Fruit fly (Drosophila melanogaster) whole organism, embryonic: ENCODE data around the gene CG32829.

Source experiments
- Aef1 ChIP-seq: fragments of 200-800 bp; sonication (Bioruptor generic); IDR thresholded peaks from 3 replicates; pipeline ENCODE4 v1.3.6; 2022; ENCODE audit warnings: missing biosample characterization, missing genetic modification characterization
- BtbVII ChIP-seq: fragments of 200-800 bp; sonication (Bioruptor generic); optimal IDR thresholded peaks from 3 replicates; lab custom pipeline; 2017; ENCODE audit warnings: missing biosample characterization, mild to moderate bottlenecking, missing genetic modification characterization
- CG10431 ChIP-seq: fragments of 200-800 bp; sonication (Bioruptor generic); optimal IDR thresholded peaks from 3 replicates; lab custom pipeline; 2018; ENCODE audit warnings: missing biosample characterization, mild to moderate bottlenecking, missing genetic modification characterization
- CG10462 ChIP-seq: fragments of 200-800 bp; sonication (Bioruptor generic); optimal IDR thresholded peaks from 2 replicates; lab custom pipeline; 2016; ENCODE audit warnings: missing biosample characterization, missing genetic modification characterization
- CG10654 ChIP-seq: fragments of 200-800 bp; sonication (Bioruptor generic); optimal IDR thresholded peaks from 2 replicates; lab custom pipeline; 2016; ENCODE audit warnings: missing biosample characterization, missing genetic modification characterization
- CG10979 ChIP-seq: fragments of 200-800 bp; sonication (Bioruptor generic); optimal IDR thresholded peaks from 2 replicates; lab custom pipeline; 2018; ENCODE audit warnings: missing biosample characterization, mild to moderate bottlenecking, missing genetic modification characterization, moderate library complexity
- CG1233 ChIP-seq: fragments of 200-800 bp; sonication (Bioruptor generic); optimal IDR thresholded peaks from 4 replicates; lab custom pipeline; 2018; ENCODE audit warnings: missing biosample characterization, mild to moderate bottlenecking, missing genetic modification characterization
- CG12769 ChIP-seq: fragments of 200-800 bp; sonication (Bioruptor generic); optimal IDR thresholded peaks from 2 replicates; lab custom pipeline; 2019; ENCODE audit warnings: missing biosample characterization, mild to moderate bottlenecking, missing genetic modification characterization, moderate library complexity
- CG15514 ChIP-seq: fragments of 200-800 bp; sonication (Bioruptor generic); optimal IDR thresholded peaks from 3 replicates; lab custom pipeline; 2017; ENCODE audit warnings: missing biosample characterization, missing genetic modification characterization, mild to moderate bottlenecking, moderate library complexity, missing genetic modification reagents
- CG15696 ChIP-seq: fragments of 200-800 bp; sonication (Bioruptor generic); optimal IDR thresholded peaks from 2 replicates; lab custom pipeline; 2019; ENCODE audit warnings: missing biosample characterization, mild to moderate bottlenecking, missing genetic modification characterization, moderate library complexity
- CG16779 ChIP-seq: fragments of 200-800 bp; sonication (Bioruptor generic); IDR thresholded peaks from 2 replicates; pipeline ENCODE4 v1.3.6; 2022; ENCODE audit warnings: missing biosample characterization, missing genetic modification characterization
- CG1792 ChIP-seq: fragments of 200-800 bp; sonication (Bioruptor generic); optimal IDR thresholded peaks from 2 replicates; lab custom pipeline; 2016; ENCODE audit warnings: missing biosample characterization, missing genetic modification characterization
- CG2202 ChIP-seq: fragments of 200-800 bp; sonication (Bioruptor generic); optimal IDR thresholded peaks from 2 replicates; lab custom pipeline; 2018; ENCODE audit warnings: missing biosample characterization, mild to moderate bottlenecking, missing genetic modification characterization
- CG3726 ChIP-seq: fragments of 200-800 bp; sonication (Bioruptor generic); IDR thresholded peaks from 3 replicates; pipeline ENCODE4, ENCODE4 v1.3.6; 2022; ENCODE audit warnings: missing biosample characterization, missing genetic modification characterization
- CG3838 ChIP-seq: fragments of 200-800 bp; sonication (Bioruptor generic); optimal IDR thresholded peaks from 3 replicates; lab custom pipeline; 2016; ENCODE audit warnings: missing biosample characterization, missing genetic modification characterization
- CG42726 ChIP-seq: fragments of 200-800 bp; sonication (Bioruptor generic); IDR thresholded peaks from 2 replicates; pipeline ENCODE4 v1.3.6; 2022; ENCODE audit warnings: missing biosample characterization, missing genetic modification characterization; ENCODE audit not compliant: partially characterized antibody
- CG4424 ChIP-seq: fragments of 200-800 bp; sonication (Bioruptor generic); optimal IDR thresholded peaks from 3 replicates; lab custom pipeline; 2016; ENCODE audit warnings: missing biosample characterization, missing genetic modification characterization
- CG6272 ChIP-seq: fragments of 200-800 bp; sonication (Bioruptor generic); IDR thresholded peaks from 2 replicates; pipeline ENCODE4 v1.3.6; 2022; ENCODE audit warnings: missing biosample characterization, missing genetic modification characterization
- CG6654 ChIP-seq: fragments of 200-800 bp; sonication (Bioruptor generic); optimal IDR thresholded peaks from 2 replicates; lab custom pipeline; 2017; ENCODE audit warnings: missing biosample characterization, mild to moderate bottlenecking, missing genetic modification characterization
- CG9215 ChIP-seq: fragments of 200-800 bp; sonication (Bioruptor generic); IDR thresholded peaks from 2 replicates; pipeline ENCODE4 v1.3.6; 2022; ENCODE audit warnings: missing biosample characterization, missing genetic modification characterization
- CkIIα-i1 ChIP-seq: fragments of 200-800 bp; sonication (Bioruptor generic); IDR thresholded peaks from 2 replicates; pipeline ENCODE4 v1.3.6; 2022; ENCODE audit warnings: missing biosample characterization, missing genetic modification characterization
- Dek ChIP-seq: fragments of 200-800 bp; sonication (Bioruptor generic); optimal IDR thresholded peaks from 3 replicates; lab custom pipeline; 2019; ENCODE audit warnings: missing biosample characterization, mild to moderate bottlenecking, missing genetic modification characterization, moderate library complexity
- Drgx ChIP-seq: fragments of 200-800 bp; sonication (Bioruptor generic); IDR thresholded peaks from 2 replicates; pipeline ENCODE4 v1.3.6; 2022; ENCODE audit warnings: missing biosample characterization, missing genetic modification characterization
- Ets65A ChIP-seq: fragments of 200-800 bp; sonication (Bioruptor generic); peaks from one replicate; lab custom pipeline; 2016; ENCODE audit warnings: missing biosample characterization, missing genetic modification characterization
- HLH4C ChIP-seq: fragments of 200-800 bp; sonication (Bioruptor generic); IDR thresholded peaks from 3 replicates; pipeline ENCODE4 v1.3.6; 2022; ENCODE audit warnings: missing biosample characterization, missing genetic modification characterization; ENCODE audit not compliant: partially characterized antibody
- HLH54F ChIP-seq: fragments of 200-800 bp; sonication (Bioruptor generic); optimal IDR thresholded peaks from 3 replicates; lab custom pipeline; 2016; ENCODE audit warnings: missing biosample characterization, missing genetic modification characterization
- HLHmδ ChIP-seq: fragments of 200-800 bp; sonication (Bioruptor generic); optimal IDR thresholded peaks from 2 replicates; lab custom pipeline; 2018; ENCODE audit warnings: missing biosample characterization, mild to moderate bottlenecking, missing genetic modification characterization, moderate library complexity
- Hmx ChIP-seq: fragments of 200-800 bp; sonication (Bioruptor generic); optimal IDR thresholded peaks from 2 replicates; lab custom pipeline; 2016; ENCODE audit warnings: missing biosample characterization, missing genetic modification characterization
- Hsf ChIP-seq: fragments of 200-800 bp; sonication (Bioruptor generic); optimal IDR thresholded peaks from 3 replicates; lab custom pipeline; 2016; ENCODE audit warnings: missing biosample characterization, missing genetic modification characterization
- Med ChIP-seq: fragments of 200-800 bp; sonication (Bioruptor generic); peaks from one replicate; lab custom pipeline; 2016; ENCODE audit warnings: missing biosample characterization, missing genetic modification characterization, mild to moderate bottlenecking, inconsistent platforms, moderate library complexity
- Mes4 ChIP-seq: fragments of 200-800 bp; sonication (Bioruptor generic); optimal IDR thresholded peaks from 2 replicates; lab custom pipeline; 2016; ENCODE audit warnings: missing biosample characterization, missing genetic modification characterization
- Opbp ChIP-seq: fragments of 200-800 bp; sonication (Bioruptor generic); IDR thresholded peaks from 3 replicates; pipeline ENCODE4 v1.3.6; 2022; ENCODE audit warnings: missing biosample characterization, missing genetic modification characterization; ENCODE audit not compliant: partially characterized antibody
- TFAM ChIP-seq: fragments of 200-800 bp; sonication (Bioruptor generic); optimal IDR thresholded peaks from 2 replicates; lab custom pipeline; 2017; ENCODE audit warnings: missing biosample characterization, missing genetic modification characterization, inconsistent platforms
- abd-A ChIP-seq: fragments of 200-800 bp; sonication (Bioruptor generic); optimal IDR thresholded peaks from 3 replicates; lab custom pipeline; 2019; ENCODE audit warnings: missing biosample characterization, mild to moderate bottlenecking, missing genetic modification characterization, moderate library complexity
- caup ChIP-seq: fragments of 200-800 bp; sonication (Bioruptor generic); optimal IDR thresholded peaks from 3 replicates; lab custom pipeline; 2017; ENCODE audit warnings: missing biosample characterization, mild to moderate bottlenecking, missing genetic modification characterization, moderate library complexity; ENCODE audit not compliant: severe bottlenecking
- exex ChIP-seq: fragments of 200-800 bp; sonication (Bioruptor generic); optimal IDR thresholded peaks from 4 replicates; lab custom pipeline; 2018; ENCODE audit warnings: missing biosample characterization, mild to moderate bottlenecking, missing genetic modification characterization, moderate library complexity
- kay ChIP-seq: fragments of 200-800 bp; sonication (Bioruptor generic); optimal IDR thresholded peaks from 2 replicates; lab custom pipeline; 2016; ENCODE audit warnings: missing biosample characterization, missing genetic modification characterization
- lbe ChIP-seq: fragments of 200-800 bp; sonication (Bioruptor generic); optimal IDR thresholded peaks from 2 replicates; lab custom pipeline; 2016; ENCODE audit warnings: missing biosample characterization, mild to moderate bottlenecking, missing genetic modification characterization
- lmd ChIP-seq: fragments of 200-800 bp; sonication (Bioruptor generic); IDR thresholded peaks from 2 replicates; pipeline ENCODE4 v1.3.6; 2022; ENCODE audit warnings: missing biosample characterization, missing genetic modification characterization
- lola ChIP-seq, 3 experiments: fragments of >200 bp in 2 of 3; fragments of 200-800 bp in 1 of 3; sonication (Bioruptor generic) in 1 of 3; optimal IDR thresholded peaks; 2 replicates each; lab custom pipeline; 2017 to 2019; ENCODE audit warnings: missing biosample characterization in 3 of 3, missing genetic modification characterization in 3 of 3, mild to moderate bottlenecking in 1 of 3, moderate library complexity in 1 of 3
- peb ChIP-seq: fragments of 200-800 bp; sonication (Bioruptor generic); IDR thresholded peaks from 2 replicates; pipeline ENCODE4 v1.3.6; 2022; ENCODE audit warnings: missing biosample characterization, missing genetic modification characterization
- pnt ChIP-seq: fragments of 200-800 bp; sonication (Bioruptor generic); optimal IDR thresholded peaks from 3 replicates; lab custom pipeline; 2016; ENCODE audit warnings: missing biosample characterization, missing genetic modification characterization
- pzg ChIP-seq: fragments of 200-800 bp; sonication (Bioruptor generic); optimal IDR thresholded peaks from 3 replicates; lab custom pipeline; 2018; ENCODE audit warnings: missing biosample characterization, mild to moderate bottlenecking, missing genetic modification characterization, moderate library complexity
- run ChIP-seq: fragments of 200-800 bp; sonication (Bioruptor generic); optimal IDR thresholded peaks from 3 replicates; lab custom pipeline; 2018; ENCODE audit warnings: missing biosample characterization, mild to moderate bottlenecking, missing genetic modification characterization
- schlank ChIP-seq: fragments of 200-800 bp; sonication (Bioruptor generic); optimal IDR thresholded peaks from 2 replicates; lab custom pipeline; 2018; ENCODE audit warnings: missing biosample characterization, mild to moderate bottlenecking, missing genetic modification characterization
- shn ChIP-seq: fragments of 200-800 bp; sonication (Bioruptor generic); optimal IDR thresholded peaks from 3 replicates; lab custom pipeline; 2016; ENCODE audit warnings: missing biosample characterization, missing genetic modification characterization
- stc ChIP-seq: fragments of 200-800 bp; sonication (Bioruptor generic); IDR thresholded peaks from 2 replicates; pipeline ENCODE4 v1.3.6; 2022; ENCODE audit warnings: missing biosample characterization, missing genetic modification characterization
- tx ChIP-seq: fragments of 200-800 bp; sonication (Bioruptor generic); optimal IDR thresholded peaks from 2 replicates; lab custom pipeline; 2016; ENCODE audit warnings: missing biosample characterization, missing genetic modification characterization
- unc-4 ChIP-seq: fragments of 200-800 bp; sonication (Bioruptor generic); IDR thresholded peaks from 2 replicates; pipeline ENCODE4 v1.3.6; 2022; ENCODE audit warnings: missing biosample characterization, missing genetic modification characterization; ENCODE audit not compliant: partially characterized antibody
- zen ChIP-seq: fragments of 200-800 bp; sonication (Bioruptor generic); optimal IDR thresholded peaks from 3 replicates; lab custom pipeline; 2018; ENCODE audit warnings: missing biosample characterization, mild to moderate bottlenecking, missing genetic modification characterization, moderate library complexity

The CG32829 gene

DNA sequence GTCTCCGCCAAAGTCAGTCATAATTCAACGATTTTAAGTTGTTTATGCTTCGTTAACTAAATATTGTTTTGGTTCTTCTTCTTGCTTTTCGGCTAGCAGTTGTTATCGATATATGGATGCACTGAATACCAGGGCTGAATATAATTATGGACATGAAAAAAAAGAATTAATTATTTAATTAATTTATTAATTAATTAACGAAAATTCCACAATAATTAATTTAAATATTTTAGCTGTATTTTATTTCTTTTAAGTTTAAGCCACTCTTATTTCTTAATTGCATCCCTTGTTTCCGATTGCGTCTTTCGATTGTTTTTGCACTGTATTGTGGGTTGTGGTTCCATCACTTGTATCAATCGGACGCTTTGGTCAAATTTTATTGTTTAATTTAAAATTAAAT is 33.9 kb upstream of the CG32829 start, which contains the start of the genes Gas41 and SA1 (continued):
- TF ChIP-seq Dek (tag; lab: Kevin White, UChicago) (peak; percentile 93), shn (GFP tag; lab: Kevin White, UChicago) (peak; percentile 24), lbe (peak; percentile 82), Opbp (GFP tag; lab: Robert Waterston, UW) (0 out of 3 replicates have a peak, but pooled peaks have one; percentile 42), stc (GFP tag; lab: Robert Waterston, UW) (peak; percentile 85), Ets65A (peak; percentile 63), CG15514 (GFP tag; lab: Kevin White, UChicago) (peak; percentile 96), CG2202 (tag; lab: Kevin White, UChicago) (peak; percentile 81), CG10654 (GFP tag; lab: Kevin White, UChicago) (peak; percentile 78), pzg (GFP tag; lab: Kevin White, UChicago) (peak; percentile 56), Med (GFP tag; lab: Kevin White, UChicago) (peak; percentile 87), zen (tag; lab: Kevin White, UChicago) (peak; percentile 95), CG10431 (GFP tag; lab: Kevin White, UChicago) (no peak), CG9215 (GFP tag; lab: Robert Waterston, UW) (peak; percentile 89), HLH4C (GFP tag; lab: Robert Waterston, UW) (peak; percentile 70), CG1792 (GFP tag; lab: Kevin White, UChicago) (no peak), CG1233 (GFP tag; lab: Kevin White, UChicago) (peak; percentile 81), Mes4 (GFP tag; lab: Kevin White, UChicago) (no peak), CG16779 (no peak), HLH54F (peak; percentile 28), peb (GFP tag; lab: Robert Waterston, UW) (peak; percentile 64), CG42726 (GFP tag; lab: Robert Waterston, UW) (0 out of 2 replicates have a peak, but pooled peaks have one; percentile 57), caup (GFP tag; lab: Kevin White, UChicago) (peak; percentile 11), BtbVII (GFP tag; lab: Kevin White, UChicago) (peak; percentile 71), Hmx (no peak), CG4424 (GFP tag; lab: Kevin White, UChicago) (peak; percentile 89), run (tag; lab: Kevin White, UChicago) (peak; percentile 66), lmd (GFP tag; lab: Robert Waterston, UW) (no peak), Drgx (GFP tag; lab: Robert Waterston, UW) (peak; percentile 86), unc-4 (GFP tag; lab: Robert Waterston, UW) (peak; percentile 86), CG15696 (tag; lab: Kevin White, UChicago) (peak; percentile 93), Aef1 (no peak), pnt (GFP tag; lab: Kevin White, UChicago) (peak; percentile 48), TFAM (GFP tag; lab: Kevin White, UChicago) (no peak), CG6272 (peak; percentile 96), schlank (no peak), CG10979 (tag; lab: Kevin White, UChicago) (peak; percentile 69), HLHmδ (GFP tag; lab: Kevin White, UChicago) (no peak), CG3726 (peak; percentile 47; the same call in 1 of the 3 replicates), CG10462 (peak; percentile 66), CG3838 (GFP tag; lab: Kevin White, UChicago) (no peak), kay (peak; percentile 67), lola (GFP tag; optimal IDR thresholded peaks at IDR 0.05; lab: Kevin White, UChicago) (peak in 1 of 3 experiments; percentile 90), CG12769 (tag; lab: Kevin White, UChicago) (no peak), abd-A (tag; lab: Kevin White, UChicago) (no peak), exex (no peak), CG6654 (GFP tag; lab: Kevin White, UChicago) (peak; percentile 5), Hsf (GFP tag; lab: Kevin White, UChicago) (no peak), tx (GFP tag; lab: Kevin White, UChicago) (peak; percentile 46), CkIIα-i1 (GFP tag; lab: Robert Waterston, UW) (no peak)
